Fruit fly (Drosophila melanogaster): Measurements from ENCODE around the gene CG8927.

CG8927 gene

dm6 chr3R:16228719-16229704 is 48.2 kb downstream of the CG8927 start (continued):
- TF ChIP-seq CG1832 (GFP tag; optimal IDR thresholded peaks at IDR 0.05) (peak; percentile 29), CG12299 (tag; optimal IDR thresholded peaks at IDR 0.05) (no peak), Scr (GFP tag; IDR thresholded peaks at IDR 0.05; ENCODE audit: partially characterized antibody) (no peak), CG9932 (GFP tag; IDR thresholded peaks at IDR 0.05) (no peak), Nf-YB (GFP tag; optimal IDR thresholded peaks at IDR 0.05) (no peak), Hmx (GFP tag; optimal IDR thresholded peaks at IDR 0.05) (no peak), CG12236 (GFP tag; optimal IDR thresholded peaks at IDR 0.05) (no peak), cato (GFP tag; optimal IDR thresholded peaks at IDR 0.05; ENCODE audit: borderline replicate concordance) (no peak), Ptx1 (GFP tag; IDR thresholded peaks at IDR 0.05) (no peak), Awh (GFP tag; IDR thresholded peaks at IDR 0.05) (no peak), ac (GFP tag; optimal IDR thresholded peaks at IDR 0.05) (no peak), Atf6 (GFP tag; IDR thresholded peaks at IDR 0.05) (no peak), CG32772 (GFP tag; IDR thresholded peaks at IDR 0.05) (no peak), sima (GFP tag; optimal IDR thresholded peaks at IDR 0.05) (no peak), kni (GFP tag; optimal IDR thresholded peaks at IDR 0.05) (peak; percentile 59), gcm2 (GFP tag; optimal IDR thresholded peaks at IDR 0.05) (no peak), Antp (GFP tag; optimal IDR thresholded peaks at IDR 0.05) (no peak), CG9817 (tag; optimal IDR thresholded peaks at IDR 0.05) (no peak), CG1233 (GFP tag; optimal IDR thresholded peaks at IDR 0.05) (no peak), CG16779 (GFP tag; IDR thresholded peaks at IDR 0.05) (no peak), z (GFP tag; IDR thresholded peaks at IDR 0.05) (no peak), CG6683 (GFP tag; optimal IDR thresholded peaks at IDR 0.05) (no peak), CG8765 (GFP tag; IDR thresholded peaks at IDR 0.05) (no peak), CG6765 (GFP tag; optimal IDR thresholded peaks at IDR 0.05) (no peak), CG7839 (tag; optimal IDR thresholded peaks at IDR 0.05) (no peak), Adf1 (GFP tag; IDR thresholded peaks at IDR 0.05) (no peak), pfk (GFP tag; optimal IDR thresholded peaks at IDR 0.05) (no peak), D (optimal IDR thresholded peaks at IDR 0.05) (no peak), D (GFP tag; optimal IDR thresholded peaks at IDR 0.05) (no peak), abd-A (tag; optimal IDR thresholded peaks at IDR 0.05) (peak; percentile 90), CG18476 (GFP tag; optimal IDR thresholded peaks at IDR 0.05) (no peak), ci (GFP tag; IDR thresholded peaks at IDR 0.05) (no peak), CG33557 (GFP tag; optimal IDR thresholded peaks at IDR 0.05) (no peak), Sox100B (GFP tag; optimal IDR thresholded peaks at IDR 0.05) (no peak), trem (tag; optimal IDR thresholded peaks at IDR 0.05) (no peak), peb (GFP tag; IDR thresholded peaks at IDR 0.05) (no peak), gsb (GFP tag; IDR thresholded peaks at IDR 0.05) (no peak), sqz (GFP tag; optimal IDR thresholded peaks at IDR 0.05) (peak; percentile 14), bigmax (GFP tag; optimal IDR thresholded peaks at IDR 0.05) (no peak), kah (GFP tag; optimal IDR thresholded peaks at IDR 0.05) (peak; percentile 92), Drgx (GFP tag; IDR thresholded peaks at IDR 0.05) (no peak), D19B (GFP tag; optimal IDR thresholded peaks at IDR 0.05) (no peak), Lpt (GFP tag; optimal IDR thresholded peaks at IDR 0.05) (no peak), p53 (GFP tag; optimal IDR thresholded peaks at IDR 0.05) (no peak), nmo (GFP tag; optimal IDR thresholded peaks at IDR 0.05) (no peak), CG3995 (GFP tag; optimal IDR thresholded peaks at IDR 0.05) (no peak), Hr51 (GFP tag; optimal IDR thresholded peaks at IDR 0.05) (no peak), Dbx (GFP tag; IDR thresholded peaks at IDR 0.05) (no peak), crp (GFP tag; optimal IDR thresholded peaks at IDR 0.05) (no peak)
